In genomic region chr3R:6667245-6667644, dm6 we compare ENCODE assay signal across 2 fruit fly cellular contexts.
TF ChIP-seq lines count a peak whose summit lies in the region.

No protein-coding gene starts in this region.

- TF ChIP-seq CTCF in whole organism, embryonic (GFP tag; optimal IDR thresholded peaks at IDR 0.05; lab: Kevin White, UChicago), result no peak

TF ChIP-seq in whole organism, embryonic, 481 proteins besides CTCF, POLR2A, EP300 and RAD21 (continues in another document):
- TF ChIP-seq Awh (GFP tag; IDR thresholded peaks at IDR 0.05; lab: Robert Waterston, UW), result 0 out of 2 replicates have a peak, but pooled peaks have one; percentile 6
- TF ChIP-seq ranshi (GFP tag; IDR thresholded peaks at IDR 0.05; lab: Robert Waterston, UW), result 0 out of 2 replicates have a peak, but pooled peaks have one; percentile 27
- TF ChIP-seq ci (GFP tag; IDR thresholded peaks at IDR 0.05; lab: Robert Waterston, UW), result peak; percentile 53; the same call in 1 of the 3 replicates
- TF ChIP-seq CG11398 (GFP tag; optimal IDR thresholded peaks at IDR 0.05; lab: Kevin White, UChicago), result peak; percentile 39
- peak; percentile 98 for TF ChIP-seq fd102C (GFP tag; optimal IDR thresholded peaks at IDR 0.05; lab: Kevin White, UChicago)
- peak; percentile 1 for TF ChIP-seq CrebB (tag; optimal IDR thresholded peaks at IDR 0.05; lab: Kevin White, UChicago)
- peak; percentile 83 for TF ChIP-seq CG7745 (tag; optimal IDR thresholded peaks at IDR 0.05; lab: Kevin White, UChicago)
- TF ChIP-seq az2 (GFP tag; optimal IDR thresholded peaks at IDR 0.05; lab: Kevin White, UChicago), result no peak
- TF ChIP-seq CG8290 (GFP tag; optimal IDR thresholded peaks at IDR 0.05; lab: Kevin White, UChicago), result peak; percentile 23
- TF ChIP-seq CG8290 (tag; optimal IDR thresholded peaks at IDR 0.05; lab: Kevin White, UChicago), result peak in 1 of 2 experiments; percentile 57
- peak; percentile 26 for TF ChIP-seq CG10267 (tag; optimal IDR thresholded peaks at IDR 0.05; lab: Kevin White, UChicago)
- TF ChIP-seq CG15696 (tag; optimal IDR thresholded peaks at IDR 0.05; lab: Kevin White, UChicago), result peak; percentile 93
- no peak for TF ChIP-seq Drgx (GFP tag; IDR thresholded peaks at IDR 0.05; lab: Robert Waterston, UW)
- TF ChIP-seq CG9727 (GFP tag; optimal IDR thresholded peaks at IDR 0.05; lab: Kevin White, UChicago), result peak; percentile 84
- peak; percentile 34 for TF ChIP-seq CG10462 (GFP tag; optimal IDR thresholded peaks at IDR 0.05; lab: Kevin White, UChicago)
- peak; percentile 71 for TF ChIP-seq CG10209 (GFP tag; optimal IDR thresholded peaks at IDR 0.05; lab: Kevin White, UChicago)
- peak; percentile 85 for TF ChIP-seq sens (GFP tag; lab: Kevin White, UChicago)
- TF ChIP-seq bab2 (GFP tag; optimal IDR thresholded peaks at IDR 0.05; lab: Kevin White, UChicago), result peak; percentile 4
- TF ChIP-seq PHDP (tag; optimal IDR thresholded peaks at IDR 0.05; lab: Kevin White, UChicago), result peak; percentile 38
- no peak for TF ChIP-seq h (optimal IDR thresholded peaks at IDR 0.05; lab: Kevin White, UChicago)
- TF ChIP-seq CG1024 (GFP tag; IDR thresholded peaks at IDR 0.05; lab: Robert Waterston, UW), result no peak
- TF ChIP-seq unpg (GFP tag; optimal IDR thresholded peaks at IDR 0.05; lab: Kevin White, UChicago), result peak; percentile 34
- no peak for TF ChIP-seq ftz-f1 (GFP tag; optimal IDR thresholded peaks at IDR 0.05; lab: Kevin White, UChicago)
- TF ChIP-seq CG10366 (GFP tag; IDR thresholded peaks at IDR 0.05; lab: Robert Waterston, UW), result no peak
- TF ChIP-seq salm (tag; optimal IDR thresholded peaks at IDR 0.05; lab: Kevin White, UChicago), result peak; percentile 53
- TF ChIP-seq CG15601 (tag; optimal IDR thresholded peaks at IDR 0.05; lab: Kevin White, UChicago), result peak; percentile 39
- no peak for TF ChIP-seq pnt (GFP tag; optimal IDR thresholded peaks at IDR 0.05; lab: Kevin White, UChicago)
- TF ChIP-seq E2f2 (GFP tag; IDR thresholded peaks at IDR 0.05; lab: Robert Waterston, UW), result no peak
- TF ChIP-seq kah (GFP tag; optimal IDR thresholded peaks at IDR 0.05; lab: Kevin White, UChicago), result no peak
- TF ChIP-seq CG33213 (GFP tag; optimal IDR thresholded peaks at IDR 0.05; lab: Kevin White, UChicago), result peak; percentile 8
- no peak for TF ChIP-seq slbo (GFP tag; IDR thresholded peaks at IDR 0.05; lab: Robert Waterston, UW)
- peak; percentile 35 for TF ChIP-seq CoRest (tag; optimal IDR thresholded peaks at IDR 0.05; lab: Kevin White, UChicago)
- peak; percentile 8 for TF ChIP-seq BtbVII (GFP tag; optimal IDR thresholded peaks at IDR 0.05; lab: Kevin White, UChicago)
- no peak for TF ChIP-seq H2.0 (GFP tag; IDR thresholded peaks at IDR 0.05; lab: Robert Waterston, UW)
- peak; percentile 31; the same call in 1 of the 2 replicates for TF ChIP-seq CG31441 (GFP tag; IDR thresholded peaks at IDR 0.05; lab: Robert Waterston, UW)
- TF ChIP-seq Six4 (GFP tag; optimal IDR thresholded peaks at IDR 0.05; lab: Kevin White, UChicago), result no peak
- TF ChIP-seq TFAM (GFP tag; optimal IDR thresholded peaks at IDR 0.05; lab: Kevin White, UChicago), result peak; percentile 13
- no peak for TF ChIP-seq CG14860 (GFP tag; IDR thresholded peaks at IDR 0.05; lab: Robert Waterston, UW; ENCODE audit: partially characterized antibody)
- TF ChIP-seq CG11723 (GFP tag; optimal IDR thresholded peaks at IDR 0.05; lab: Kevin White, UChicago), result no peak
- no peak for TF ChIP-seq CG30431 (GFP tag; optimal IDR thresholded peaks at IDR 0.05; lab: Kevin White, UChicago)
- peak; percentile 44 for TF ChIP-seq en (GFP tag; optimal IDR thresholded peaks at IDR 0.05; lab: Kevin White, UChicago)
- peak; percentile 51 for TF ChIP-seq CG18262 (tag; optimal IDR thresholded peaks at IDR 0.05; lab: Kevin White, UChicago)
- TF ChIP-seq ken (GFP tag; IDR thresholded peaks at IDR 0.05; lab: Robert Waterston, UW), result no peak
- peak; percentile 32 for TF ChIP-seq CG13123 (GFP tag; optimal IDR thresholded peaks at IDR 0.05; lab: Kevin White, UChicago)
- no peak for TF ChIP-seq CG11093 (GFP tag; IDR thresholded peaks at IDR 0.05; lab: Robert Waterston, UW)
- peak; percentile 76 for TF ChIP-seq CG7271 (tag; optimal IDR thresholded peaks at IDR 0.05; lab: Kevin White, UChicago)

TF ChIP-seq in whole organism, prepupa, 60 proteins besides CTCF, POLR2A, EP300 and RAD21:
- TF ChIP-seq Sox14 (GFP tag; optimal IDR thresholded peaks at IDR 0.05; lab: Kevin White, UChicago) (no peak), fkh (GFP tag; optimal IDR thresholded peaks at IDR 0.05; lab: Kevin White, UChicago) (peak; percentile 88), CG10669 (GFP tag; optimal IDR thresholded peaks at IDR 0.05; lab: Kevin White, UChicago) (no peak)

Comparison
In these comparisons a context has a peak if more than half of its experiments do, and no peak if none do; other contexts are left out.
1. Of the 7 proteins assayed by ChIP-seq in both whole organism, embryonic and whole organism, prepupa: peak only in whole organism, embryonic: Blimp-1; only in whole organism, prepupa: none; in both: none; in neither: 6.